Worm (Caenorhabditis elegans): Measurements from ENCODE around the gene R13H4.5.
A peak's percentile ranks its signal among the peaks of the same experiment; 100 is the strongest.

R13H4.5 gene

DNA sequence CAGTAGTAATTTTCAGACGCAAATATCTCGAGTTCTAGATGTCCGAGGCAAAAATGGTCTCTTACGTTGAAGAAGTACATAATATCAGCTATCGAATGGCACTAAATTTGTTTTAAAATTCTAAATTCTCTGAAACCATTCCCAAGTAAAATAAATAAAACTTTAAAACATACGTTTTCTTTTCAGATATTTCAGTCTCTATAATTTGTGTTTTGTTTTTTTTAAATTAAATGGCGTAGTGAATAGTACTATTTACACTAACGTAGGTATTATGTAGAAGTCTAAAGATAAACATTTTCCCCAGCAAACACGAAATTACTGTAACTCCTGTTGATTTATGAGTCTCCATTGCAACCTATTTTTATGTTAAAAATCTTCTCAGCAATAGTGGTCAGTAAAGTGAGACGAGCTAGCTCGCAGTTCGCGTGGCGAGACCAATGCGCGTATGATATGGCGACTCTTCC, 43.2 kb upstream of the R13H4.5 start (continued):
- 0 out of 2 replicates have a peak, but pooled peaks have one; percentile 59 for TF ChIP-seq Y105C5A.15 (GFP tag; IDR thresholded peaks at IDR 0.05)
- no peak for TF ChIP-seq ces-1 (GFP tag; optimal IDR thresholded peaks at IDR 0.05)
- TF ChIP-seq mdt-29 (GFP tag; IDR thresholded peaks at IDR 0.05) = no peak; the same call in 1 of the 2 replicates
- peak; percentile 72; the same call in 1 of the 2 replicates for TF ChIP-seq pha-4 (GFP tag; IDR thresholded peaks at IDR 0.05)
- no peak for TF ChIP-seq pha-4 (tag; optimal IDR thresholded peaks at IDR 0.05)
- TF ChIP-seq mdl-1 (tag; optimal IDR thresholded peaks at IDR 0.05) = no peak
- TF ChIP-seq nhr-102 (tag; optimal IDR thresholded peaks at IDR 0.05) = peak; percentile 55
- TF ChIP-seq nhr-28 (tag; optimal IDR thresholded peaks at IDR 0.05) = no peak
- TF ChIP-seq ztf-7 (tag; optimal IDR thresholded peaks at IDR 0.05) = no peak
- no peak for TF ChIP-seq spr-3 (GFP tag; optimal IDR thresholded peaks at IDR 0.05)
- no peak for TF ChIP-seq dpl-1 (GFP tag; optimal IDR thresholded peaks at IDR 0.05)
- TF ChIP-seq lin-1 (GFP tag; IDR thresholded peaks at IDR 0.05) = no peak
- TF ChIP-seq F10B5.3 (tag; optimal IDR thresholded peaks at IDR 0.05) = no peak
- no peak for TF ChIP-seq pqm-1 (tag; optimal IDR thresholded peaks at IDR 0.05)
- TF ChIP-seq lin-29 (GFP tag; IDR thresholded peaks at IDR 0.05) = no peak
- no peak for TF ChIP-seq cey-2 (tag; optimal IDR thresholded peaks at IDR 0.05; ENCODE audit: borderline replicate concordance, insufficient read depth)
- TF ChIP-seq dmd-9 (GFP tag; IDR thresholded peaks at IDR 0.05) = no peak
- TF ChIP-seq T20F7.1 (GFP tag; optimal IDR thresholded peaks at IDR 0.05) = no peak
- no peak; the same call in 1 of the 2 replicates for TF ChIP-seq Y48G9A.11 (GFP tag; IDR thresholded peaks at IDR 0.05)
- TF ChIP-seq madf-5 (GFP tag; IDR thresholded peaks at IDR 0.05) = 0 out of 4 replicates have a peak, but pooled peaks of 1 of the 2 experiments have one; percentile 29
- no peak for TF ChIP-seq zip-2 (tag; optimal IDR thresholded peaks at IDR 0.05)
- no peak for TF ChIP-seq sdz-12 (GFP tag; optimal IDR thresholded peaks at IDR 0.05)
- no peak for TF ChIP-seq nhr-11 (tag; optimal IDR thresholded peaks at IDR 0.05)
- peak; percentile 74 for TF ChIP-seq T26A8.4 (GFP tag; IDR thresholded peaks at IDR 0.05)
- TF ChIP-seq spr-1 (tag; optimal IDR thresholded peaks at IDR 0.05) = no peak
- no peak for TF ChIP-seq nhr-25 (tag; optimal IDR thresholded peaks at IDR 0.05; ENCODE audit: borderline replicate concordance, insufficient read depth)
- TF ChIP-seq Y5F2A.4 (GFP tag; optimal IDR thresholded peaks at IDR 0.05) = no peak
- 0 out of 2 replicates have a peak, but pooled peaks have one; percentile 14 for TF ChIP-seq F44E2.7 (GFP tag; IDR thresholded peaks at IDR 0.05)
- peak; percentile 67 for TF ChIP-seq arid-1 (GFP tag; conservative IDR thresholded peaks at IDR 0.05)
- no peak for TF ChIP-seq ceh-44 (GFP tag; IDR thresholded peaks at IDR 0.05)
- no peak for TF ChIP-seq rbr-2 (tag; optimal IDR thresholded peaks at IDR 0.05)
- TF ChIP-seq php-3 (GFP tag; IDR thresholded peaks at IDR 0.05) = peak; percentile 58; the same call in 1 of the 2 replicates
- no peak for TF ChIP-seq daf-12 (tag; optimal IDR thresholded peaks at IDR 0.05)
- no peak for TF ChIP-seq set-16 (GFP tag; IDR thresholded peaks at IDR 0.05)
- no peak for TF ChIP-seq F37D6.2 (tag; optimal IDR thresholded peaks at IDR 0.05)
- 0 out of 2 replicates have a peak, but pooled peaks have one; percentile 10 for TF ChIP-seq lim-7 (GFP tag; IDR thresholded peaks at IDR 0.05)
- no peak for TF ChIP-seq ceh-28 (tag; optimal IDR thresholded peaks at IDR 0.05)
- no peak for TF ChIP-seq nhr-6 (tag; optimal IDR thresholded peaks at IDR 0.05)
- TF ChIP-seq Y75B8A.6 (GFP tag; IDR thresholded peaks at IDR 0.05) = peak; percentile 7; the same call in 1 of the 2 replicates
- TF ChIP-seq ceh-82 (tag; optimal IDR thresholded peaks at IDR 0.05) = no peak
- no peak for TF ChIP-seq daf-16 (GFP tag; optimal IDR thresholded peaks at IDR 0.05)
- no peak for TF ChIP-seq daf-16 (tag; optimal IDR thresholded peaks at IDR 0.05)
- no peak for TF ChIP-seq dve-1 (tag; optimal IDR thresholded peaks at IDR 0.05; ENCODE audit: insufficient read depth)
- TF ChIP-seq vab-7 (GFP tag; IDR thresholded peaks at IDR 0.05) = no peak
- peak; percentile 69; the same call in 1 of the 2 replicates for TF ChIP-seq D1046.2 (GFP tag; IDR thresholded peaks at IDR 0.05)
- TF ChIP-seq dmd-8 (GFP tag; IDR thresholded peaks at IDR 0.05) = no peak
- no peak for TF ChIP-seq zip-11 (GFP tag; IDR thresholded peaks at IDR 0.05)
- 0 out of 2 replicates have a peak, but pooled peaks have one; percentile 72 for TF ChIP-seq nhr-42 (GFP tag; IDR thresholded peaks at IDR 0.05)
- TF ChIP-seq snpc-1.2 (GFP tag; IDR thresholded peaks at IDR 0.05) = no peak
- no peak for TF ChIP-seq nhr-41 (GFP tag; IDR thresholded peaks at IDR 0.05)
- TF ChIP-seq F26F4.8 (GFP tag; conservative IDR thresholded peaks at IDR 0.05) = no peak

Data from whole organism, L4 larva.